Worm (Caenorhabditis elegans) whole organism, L4 larva: ENCODE results near the gene asm-3.
A peak's percentile ranks its signal among the peaks of the same experiment; 100 is the strongest.

Experiments used
- F49E8.2 ChIP-seq: sonication (generic microtip); optimal IDR thresholded peaks from 2 replicates; lab custom pipeline; 2016; ENCODE audit warnings: missing compliant biosample characterization, mild to moderate bottlenecking, missing genetic modification characterization, borderline replicate concordance
- R02D3.7 ChIP-seq: fragments of 150-350 bp; sonication (generic microtip); optimal IDR thresholded peaks from 3 replicates; lab custom pipeline; 2014; ENCODE audit warnings: missing biosample characterization, missing genetic modification characterization
- ZK337.2 ChIP-seq: fragments of 200-800 bp; sonication (Bioruptor generic); IDR thresholded peaks from 2 replicates; pipeline ENCODE4 v1.3.6; 2022; ENCODE audit warnings: missing genetic modification reagents, missing genetic modification characterization, missing compliant biosample characterization
- ama-1 ChIP-seq: fragments of 150-350 bp; optimal IDR thresholded peaks from 2 replicates; lab custom pipeline; 2014; ENCODE audit warnings: inconsistent platforms, mixed read lengths
- daf-16 ChIP-seq, 3 experiments: sonication (generic microtip); optimal IDR thresholded peaks; 2 replicates each; lab custom pipeline; 2016 to 2017; ENCODE audit warnings: missing genetic modification characterization in 3 of 3, missing genetic modification reagents in 3 of 3, mild to moderate bottlenecking in 2 of 3, missing compliant biosample characterization in 2 of 3, missing biosample characterization in 1 of 3, moderate library complexity in 1 of 3
- dve-1 ChIP-seq: sonication (generic microtip); optimal IDR thresholded peaks from 2 replicates; lab custom pipeline; 2017; ENCODE audit warnings: antibody characterized with exemption, mild to moderate bottlenecking, missing genetic modification characterization, missing compliant biosample characterization; ENCODE audit not compliant: insufficient read depth
- hlh-30 ChIP-seq: sonication (generic microtip); optimal IDR thresholded peaks from 2 replicates; lab custom pipeline; 2017; ENCODE audit warnings: antibody characterized with exemption, mild to moderate bottlenecking, missing genetic modification characterization, missing compliant biosample characterization; ENCODE audit not compliant: insufficient read depth
- lin-15B ChIP-seq: fragments of 150-350 bp; sonication (generic microtip); optimal IDR thresholded peaks from 3 replicates; lab custom pipeline; 2014; ENCODE audit warnings: missing biosample characterization, missing genetic modification characterization
- lir-3 ChIP-seq: sonication (generic microtip); optimal IDR thresholded peaks from 2 replicates; lab custom pipeline; 2016; ENCODE audit warnings: mild to moderate bottlenecking, missing genetic modification characterization, missing compliant biosample characterization
- nhr-11 ChIP-seq: fragments of 150-350 bp; optimal IDR thresholded peaks from 2 replicates; lab custom pipeline; 2014; ENCODE audit warnings: missing biosample characterization, missing genetic modification characterization
- nhr-28 ChIP-seq: fragments of 150-350 bp; optimal IDR thresholded peaks from 2 replicates; lab custom pipeline; 2014; ENCODE audit warnings: missing biosample characterization, missing genetic modification characterization
- nhr-76 ChIP-seq: fragments of 150-350 bp; optimal IDR thresholded peaks from 2 replicates; lab custom pipeline; 2014; ENCODE audit warnings: missing biosample characterization, missing genetic modification characterization
- snpc-4 ChIP-seq: fragments of 150-350 bp; optimal IDR thresholded peaks from 2 replicates; lab custom pipeline; 2014; ENCODE audit warnings: missing biosample characterization, missing genetic modification characterization
- spr-1 ChIP-seq: sonication (generic microtip); optimal IDR thresholded peaks from 2 replicates; lab custom pipeline; 2016; ENCODE audit warnings: mild to moderate bottlenecking, missing genetic modification characterization, missing compliant biosample characterization

DNA sequence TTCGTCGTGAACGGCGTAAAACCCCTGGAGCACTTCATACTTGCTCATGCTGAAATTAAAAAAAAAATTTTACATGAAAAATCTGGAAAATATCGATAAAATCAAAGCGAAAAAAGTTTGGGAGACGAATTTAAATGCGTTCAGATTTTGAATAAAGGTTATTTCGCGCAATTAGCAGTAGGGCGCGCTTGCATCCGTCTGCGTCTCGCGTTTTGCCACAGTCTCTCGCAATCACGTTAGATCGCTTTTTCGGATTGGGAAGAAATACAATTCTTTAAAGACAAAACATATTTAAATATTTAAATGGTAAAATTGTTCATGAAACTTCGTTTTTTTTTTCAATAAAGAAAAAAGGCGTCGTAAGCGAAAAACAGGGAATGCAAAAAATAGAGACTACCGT lies 4.2 kb downstream of the asm-3 start, which contains the start of gene pig-1:
- peak; percentile 54 for TF ChIP-seq hlh-30 (tag; lab: Kevin White, UChicago)
- no peak for TF ChIP-seq R02D3.7 (tag; lab: Kevin White, UChicago)
- no peak for TF ChIP-seq ZK337.2 (GFP tag; lab: Robert Waterston, UW)
- no peak for TF ChIP-seq F49E8.2 (tag; lab: Kevin White, UChicago)
- no peak for TF ChIP-seq dve-1 (tag; lab: Kevin White, UChicago)
- TF ChIP-seq nhr-28 (tag; lab: Kevin White, UChicago): peak; percentile 23
- no peak for TF ChIP-seq daf-16 (GFP tag; optimal IDR thresholded peaks at IDR 0.05; lab: Kevin White, UChicago)
- TF ChIP-seq daf-16 (tag; optimal IDR thresholded peaks at IDR 0.05; lab: Kevin White, UChicago): peak; percentile 8
- no peak for TF ChIP-seq lir-3 (tag; lab: Kevin White, UChicago)
- TF ChIP-seq lin-15B: no peak
- TF ChIP-seq snpc-4 (tag; lab: Kevin White, UChicago): no peak
- no peak for TF ChIP-seq ama-1 (lab: Kevin White, UChicago)
- no peak for TF ChIP-seq nhr-76 (tag; lab: Kevin White, UChicago)
- TF ChIP-seq spr-1 (tag; lab: Kevin White, UChicago): no peak
- TF ChIP-seq nhr-11 (tag; lab: Kevin White, UChicago): no peak
